Worm (Caenorhabditis elegans) whole organism, L1 larva: ENCODE measurements around the gene skr-19.

ENCODE experiments used
- elt-3 ChIP-seq, 6 experiments: fragments of 150-350 bp in 1 of 6; sonication (generic microtip); optimal IDR thresholded peaks; 2 replicates each; lab custom pipeline; 2017 to 2018; ENCODE audit warnings: missing biosample characterization in 6 of 6, missing genetic modification characterization in 6 of 6, inconsistent platforms in 1 of 6
- skn-1 ChIP-seq: fragments of 150-350 bp; optimal IDR thresholded peaks from 2 replicates; lab custom pipeline; 2014; ENCODE audit warnings: missing biosample characterization, missing genetic modification characterization

DNA sequence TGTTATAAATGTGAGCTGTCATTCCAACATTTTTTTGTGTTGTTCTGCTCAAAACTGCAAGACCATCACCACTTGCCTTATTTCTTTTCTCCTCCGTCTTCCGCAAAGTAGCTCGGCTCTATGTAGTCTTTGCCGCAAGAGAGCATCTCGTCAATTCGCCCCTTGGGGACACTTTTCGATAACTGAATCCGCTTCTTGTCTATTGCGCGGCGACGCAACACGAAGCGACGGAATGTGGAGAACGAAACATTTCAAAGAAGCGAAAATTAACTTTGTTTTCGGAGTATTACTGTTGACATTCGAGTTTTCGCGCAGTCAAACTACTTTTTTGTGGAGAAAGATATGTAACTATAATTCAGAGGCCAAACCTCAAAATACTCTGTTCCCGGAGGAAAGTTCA is 26.4 kb downstream of the skr-19 start:
- TF ChIP-seq elt-3 (tag; optimal IDR thresholded peaks at IDR 0.05; lab: Kevin White, UChicago): no peak
- TF ChIP-seq skn-1: no peak
